Worm (Caenorhabditis elegans): ENCODE results near the gene slcf-2.

Gene slcf-2

DNA sequence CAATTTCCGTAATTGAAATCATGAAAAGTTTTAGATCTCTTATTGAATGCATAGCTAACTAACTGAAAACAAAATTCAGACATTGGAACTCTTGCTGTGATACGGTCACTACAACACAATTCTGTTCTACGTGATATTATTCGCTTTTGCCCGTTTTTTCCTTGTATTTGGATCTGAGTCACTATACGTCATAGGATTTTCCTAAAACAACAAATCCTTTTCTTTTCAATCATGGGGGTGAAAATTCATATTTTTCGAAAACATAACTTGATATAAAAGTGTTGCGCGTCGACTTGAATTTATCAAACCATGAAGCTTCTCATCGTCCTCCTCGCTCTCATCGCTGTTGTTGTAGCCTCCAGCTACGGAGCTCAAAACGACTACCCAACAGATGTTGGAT, 52.3 kb downstream of the slcf-2 start, which contains the start of gene ZK813.1:
Gene ZK813.1, plus strand, starts transcription at position 301 of the 400 bp plus-strand sequence.
- no peak for TF ChIP-seq F55B11.4 (tag; optimal IDR thresholded peaks at IDR 0.05; ENCODE audit: borderline replicate concordance, insufficient read depth)
- no peak for TF ChIP-seq F52B5.7 (tag; optimal IDR thresholded peaks at IDR 0.05)
- no peak for TF ChIP-seq B0019.2 (GFP tag; conservative IDR thresholded peaks at IDR 0.05)

Measured in whole organism, young adult.